Worm (Caenorhabditis elegans) whole organism, young adult: ENCODE measurements around the gene ptr-8.
A peak's percentile ranks its signal among the peaks of the same experiment; 100 is the strongest.

ENCODE experiments used
- B0019.2 ChIP-seq: fragments of 200-800 bp; sonication (Bioruptor generic); conservative IDR thresholded peaks from 2 replicates; pipeline ENCODE4 v1.3.6; 2022; ENCODE audit warnings: missing genetic modification reagents, missing genetic modification characterization, missing compliant biosample characterization
- B0035.1 ChIP-seq: sonication (generic microtip); optimal IDR thresholded peaks from 2 replicates; lab custom pipeline; 2016; ENCODE audit warnings: missing genetic modification characterization, mild to moderate bottlenecking, missing compliant biosample characterization, missing genotype, missing genetic modification reagents
- C06A6.2 ChIP-seq: fragments of 200-800 bp; sonication (Bioruptor generic); conservative IDR thresholded peaks from 2 replicates; pipeline ENCODE4 v1.3.6; 2022; ENCODE audit warnings: missing genetic modification characterization, missing compliant biosample characterization
- C17E4.6 ChIP-seq: fragments of 200-800 bp; sonication (Bioruptor generic); IDR thresholded peaks from 2 replicates; pipeline ENCODE4 v1.3.6; 2022; ENCODE audit warnings: missing genetic modification reagents, missing genetic modification characterization, missing compliant biosample characterization
- F39B2.1 ChIP-seq: fragments of 200-800 bp; sonication (Bioruptor generic); IDR thresholded peaks from 2 replicates; pipeline ENCODE4 v1.3.6; 2022; ENCODE audit warnings: missing genetic modification reagents, missing genetic modification characterization, missing compliant biosample characterization
- F49E8.2 ChIP-seq: sonication (generic microtip); optimal IDR thresholded peaks from 3 replicates; lab custom pipeline; 2017; ENCODE audit warnings: missing genetic modification characterization, mild to moderate bottlenecking, missing compliant biosample characterization, antibody characterized with exemption, moderate library complexity; ENCODE audit not compliant: insufficient read depth
- F57C9.4 ChIP-seq: sonication (generic microtip); optimal IDR thresholded peaks from 2 replicates; lab custom pipeline; 2017; ENCODE audit warnings: mild to moderate bottlenecking, missing genetic modification characterization, missing compliant biosample characterization
- K11D2.4 ChIP-seq: fragments of 200-800 bp; sonication (Bioruptor generic); IDR thresholded peaks from 2 replicates; pipeline ENCODE4 v1.3.6; 2022; ENCODE audit warnings: missing genetic modification reagents, missing genetic modification characterization, missing compliant biosample characterization
- T07F8.4 ChIP-seq: sonication (generic microtip); optimal IDR thresholded peaks from 2 replicates; lab custom pipeline; 2016; ENCODE audit warnings: mild to moderate bottlenecking, missing genetic modification characterization, moderate library complexity, missing compliant biosample characterization
- Y53F4B.3 ChIP-seq: fragments of 200-800 bp; sonication (Bioruptor generic); IDR thresholded peaks from 2 replicates; pipeline ENCODE4 v1.3.6; 2022; ENCODE audit warnings: missing genetic modification reagents, missing genetic modification characterization, missing compliant biosample characterization
- Y56A3A.18 ChIP-seq: fragments of 200-800 bp; sonication (Bioruptor generic); IDR thresholded peaks from 2 replicates; pipeline ENCODE4 v1.3.6; 2022; ENCODE audit warnings: missing genetic modification reagents, missing genetic modification characterization, missing compliant biosample characterization
- Y95B8A.8 ChIP-seq: fragments of 200-800 bp; sonication (Bioruptor generic); IDR thresholded peaks from 2 replicates; pipeline ENCODE4 v1.3.6; 2022; ENCODE audit warnings: missing genetic modification reagents, missing genetic modification characterization, missing compliant biosample characterization
- ama-1 ChIP-seq, 3 experiments: fragments of 150-350 bp in 1 of 3; sonication (generic microtip) in 2 of 3; optimal IDR thresholded peaks; 2 replicates each; lab custom pipeline; 2014 to 2018; ENCODE audit warnings: missing biosample characterization in 2 of 3, missing genetic modification characterization in 2 of 3, missing genetic modification reagents in 2 of 3
- aptf-2 ChIP-seq: fragments of 200-800 bp; sonication (Bioruptor generic); conservative IDR thresholded peaks from 2 replicates; pipeline ENCODE4 v1.3.6; 2022; ENCODE audit warnings: missing genetic modification reagents, missing genetic modification characterization, missing compliant biosample characterization
- aptf-3 ChIP-seq: fragments of 200-800 bp; sonication (Bioruptor generic); IDR thresholded peaks from 2 replicates; pipeline ENCODE4 v1.3.6; 2022; ENCODE audit warnings: missing genetic modification characterization, missing compliant biosample characterization
- attf-5 ChIP-seq: fragments of 200-800 bp; sonication (Bioruptor generic); optimal IDR thresholded peaks from 2 replicates; lab custom pipeline; 2018; ENCODE audit warnings: mild to moderate bottlenecking, missing genetic modification characterization, missing compliant biosample characterization
- attf-6 ChIP-seq: fragments of 200-800 bp; sonication (Bioruptor generic); IDR thresholded peaks from 2 replicates; pipeline ENCODE4 v1.3.6; 2022; ENCODE audit warnings: missing genetic modification reagents, missing genetic modification characterization, missing compliant biosample characterization
- ceh-58 ChIP-seq: fragments of 200-800 bp; sonication (Bioruptor generic); IDR thresholded peaks from 2 replicates; pipeline ENCODE4 v1.3.6; 2022; ENCODE audit warnings: missing genetic modification characterization, missing compliant biosample characterization
- ceh-79 ChIP-seq: sonication (generic microtip); optimal IDR thresholded peaks from 2 replicates; lab custom pipeline; 2017; ENCODE audit warnings: mild to moderate bottlenecking, missing genetic modification characterization, missing compliant biosample characterization
- chd-7 ChIP-seq: sonication (generic microtip); optimal IDR thresholded peaks from 2 replicates; lab custom pipeline; 2016; ENCODE audit warnings: mild to moderate bottlenecking, missing genetic modification characterization, moderate library complexity, missing compliant biosample characterization
- dpff-1 ChIP-seq: sonication (generic microtip); optimal IDR thresholded peaks from 2 replicates; lab custom pipeline; 2017; ENCODE audit warnings: mild to moderate bottlenecking, missing genetic modification characterization, missing compliant biosample characterization
- ekl-4 ChIP-seq: fragments of 200-800 bp; sonication (Bioruptor generic); IDR thresholded peaks from 2 replicates; pipeline ENCODE4 v1.3.6; 2022; ENCODE audit warnings: missing genetic modification reagents, missing genetic modification characterization, missing compliant biosample characterization
- gei-17 ChIP-seq: fragments of 200-800 bp; sonication (Bioruptor generic); optimal IDR thresholded peaks from 2 replicates; lab custom pipeline; 2018; ENCODE audit warnings: mild to moderate bottlenecking, missing genetic modification characterization, missing compliant biosample characterization
- hsf-1 ChIP-seq: fragments of 200-800 bp; sonication (Bioruptor generic); IDR thresholded peaks from 2 replicates; pipeline ENCODE4 v1.3.6; 2022; ENCODE audit warnings: missing genetic modification reagents, missing genetic modification characterization, missing compliant biosample characterization
- lag-1 ChIP-seq: fragments of 200-800 bp; sonication (Bioruptor generic); IDR thresholded peaks from 2 replicates; pipeline ENCODE4 v1.3.6; 2022; ENCODE audit warnings: missing genetic modification reagents, missing genetic modification characterization, missing compliant biosample characterization
- lin-54 ChIP-seq: fragments of 200-800 bp; sonication (Bioruptor generic); optimal IDR thresholded peaks from 2 replicates; lab custom pipeline; 2018; ENCODE audit warnings: mild to moderate bottlenecking, missing genetic modification characterization, missing compliant biosample characterization
- lsl-1 ChIP-seq: fragments of 200-800 bp; sonication (Bioruptor generic); optimal IDR thresholded peaks from 2 replicates; lab custom pipeline; 2018; ENCODE audit warnings: mild to moderate bottlenecking, missing genetic modification characterization, moderate library complexity, missing compliant biosample characterization
- lsy-27 ChIP-seq: sonication (generic microtip); optimal IDR thresholded peaks from 2 replicates; lab custom pipeline; 2017; ENCODE audit warnings: missing genetic modification characterization, mild to moderate bottlenecking, missing compliant biosample characterization, antibody characterized with exemption, missing genotype, borderline replicate concordance; ENCODE audit not compliant: insufficient read depth
- madf-8 ChIP-seq: fragments of 200-800 bp; sonication (Bioruptor generic); conservative IDR thresholded peaks from 2 replicates; pipeline ENCODE4 v1.3.6; 2022; ENCODE audit warnings: missing genetic modification reagents, missing genetic modification characterization, missing compliant biosample characterization
- mxl-1 ChIP-seq: sonication (generic microtip); optimal IDR thresholded peaks from 2 replicates; lab custom pipeline; 2016; ENCODE audit warnings: missing genetic modification characterization, missing compliant biosample characterization
- nhr-179 ChIP-seq: sonication (generic microtip); optimal IDR thresholded peaks from 2 replicates; lab custom pipeline; 2016; ENCODE audit warnings: mild to moderate bottlenecking, missing genetic modification characterization, missing compliant biosample characterization
- nhr-27 ChIP-seq: fragments of 200-800 bp; sonication (Bioruptor generic); optimal IDR thresholded peaks from 2 replicates; lab custom pipeline; 2018; ENCODE audit warnings: mild to moderate bottlenecking, missing genetic modification characterization, moderate library complexity, missing compliant biosample characterization
- pbrm-1 ChIP-seq: fragments of 200-800 bp; sonication (Bioruptor generic); IDR thresholded peaks from 2 replicates; pipeline ENCODE4 v1.3.6; 2022; ENCODE audit warnings: missing genetic modification reagents, missing genetic modification characterization, missing compliant biosample characterization
- rpc-1 ChIP-seq, 2 experiments: fragments of 150-350 bp in 1 of 2; sonication (generic microtip) in 1 of 2; optimal IDR thresholded peaks; 2 replicates each; lab custom pipeline; 2014 to 2018; ENCODE audit warnings: missing biosample characterization in 1 of 2, missing genetic modification characterization in 1 of 2, missing genetic modification reagents in 1 of 2, missing genotype in 1 of 2
- sdz-38 ChIP-seq: sonication (generic microtip); optimal IDR thresholded peaks from 2 replicates; lab custom pipeline; 2016; ENCODE audit warnings: missing genotype, missing genetic modification characterization, missing compliant biosample characterization
- snpc-3.4 ChIP-seq: sonication (generic microtip); optimal IDR thresholded peaks from 2 replicates; lab custom pipeline; 2017; ENCODE audit warnings: missing genetic modification characterization, mild to moderate bottlenecking, missing compliant biosample characterization, antibody characterized with exemption, moderate library complexity, missing genotype, missing genetic modification reagents
- somi-1 ChIP-seq: fragments of 200-800 bp; sonication (Bioruptor generic); optimal IDR thresholded peaks from 2 replicates; lab custom pipeline; 2018; ENCODE audit warnings: mild to moderate bottlenecking, missing genetic modification characterization, missing compliant biosample characterization
- tbp1 ChIP-seq: fragments of 200-800 bp; sonication (Bioruptor generic); optimal IDR thresholded peaks from 2 replicates; lab custom pipeline; 2018; ENCODE audit warnings: mild to moderate bottlenecking, missing genetic modification characterization, missing compliant biosample characterization
- tlf-1 ChIP-seq: fragments of 200-800 bp; sonication (Bioruptor generic); optimal IDR thresholded peaks from 2 replicates; lab custom pipeline; 2018; ENCODE audit warnings: mild to moderate bottlenecking, missing genetic modification characterization, missing compliant biosample characterization
- zfh-2 ChIP-seq: fragments of 200-800 bp; sonication (Bioruptor generic); conservative IDR thresholded peaks from 2 replicates; pipeline ENCODE4 v1.3.6; 2022; ENCODE audit warnings: missing genetic modification reagents, missing genetic modification characterization, missing compliant biosample characterization
- ztf-18 ChIP-seq: sonication (generic microtip); optimal IDR thresholded peaks from 2 replicates; lab custom pipeline; 2016; ENCODE audit warnings: missing genotype, mild to moderate bottlenecking, missing genetic modification characterization, missing compliant biosample characterization
- ztf-22 ChIP-seq: fragments of 200-800 bp; sonication (Bioruptor generic); optimal IDR thresholded peaks from 2 replicates; lab custom pipeline; 2018; ENCODE audit warnings: mild to moderate bottlenecking, missing genetic modification characterization, moderate library complexity, missing compliant biosample characterization
- ztf-25 ChIP-seq: fragments of 200-800 bp; sonication (Bioruptor generic); IDR thresholded peaks from 2 replicates; pipeline ENCODE4 v1.3.6; 2022; ENCODE audit warnings: missing genetic modification reagents, missing genetic modification characterization, missing compliant biosample characterization
- ztf-3 ChIP-seq: fragments of 200-800 bp; sonication (Bioruptor generic); optimal IDR thresholded peaks from 2 replicates; lab custom pipeline; 2018; ENCODE audit warnings: mild to moderate bottlenecking, missing genetic modification characterization, missing compliant biosample characterization

ptr-8 gene

DNA sequence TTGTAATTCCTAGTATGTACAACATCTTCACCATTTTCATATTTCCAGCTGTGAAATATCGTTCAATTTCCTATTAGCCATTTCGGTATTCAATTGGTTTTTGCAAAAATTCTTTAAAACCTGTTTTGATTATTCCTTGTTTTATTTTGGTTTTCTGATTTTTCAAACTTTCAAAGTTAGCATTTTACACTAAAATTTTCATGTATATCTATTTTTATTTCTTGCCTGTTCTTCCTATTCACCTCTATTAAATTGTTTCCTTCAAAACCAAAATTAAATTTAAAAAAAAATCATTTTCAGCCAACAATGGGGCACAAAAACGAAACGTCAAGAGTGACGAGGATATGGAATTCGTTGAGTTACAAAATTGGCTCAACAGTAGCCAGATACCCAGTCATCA is at the start of gene ptr-8:
Gene ptr-8, plus strand, starts transcription at position 301 of the 400 bp plus-strand sequence.
- TF ChIP-seq mxl-1 (tag; lab: Kevin White, UChicago): no peak
- TF ChIP-seq B0019.2: no peak
- TF ChIP-seq Y95B8A.8 (GFP tag; lab: Robert Waterston, UW): no peak
- TF ChIP-seq ekl-4 (GFP tag; lab: Robert Waterston, UW): no peak
- TF ChIP-seq lin-54: no peak
- TF ChIP-seq ztf-22 (GFP tag; lab: Kevin White, UChicago): no peak
- no peak for TF ChIP-seq F57C9.4 (tag; lab: Kevin White, UChicago)
- TF ChIP-seq ztf-25 (GFP tag; lab: Robert Waterston, UW): no peak
- no peak for TF ChIP-seq ama-1 (optimal IDR thresholded peaks at IDR 0.05; lab: Kevin White, UChicago)
- no peak for TF ChIP-seq ama-1 (GFP tag; optimal IDR thresholded peaks at IDR 0.05; lab: Kevin White, UChicago)
- TF ChIP-seq Y56A3A.18 (GFP tag; lab: Robert Waterston, UW): no peak
- no peak for TF ChIP-seq Y53F4B.3 (GFP tag; lab: Robert Waterston, UW)
- no peak for TF ChIP-seq T07F8.4 (tag; lab: Kevin White, UChicago)
- no peak for TF ChIP-seq dpff-1 (tag; lab: Kevin White, UChicago)
- TF ChIP-seq somi-1 (GFP tag; lab: Kevin White, UChicago): no peak
- TF ChIP-seq tlf-1 (GFP tag; lab: Kevin White, UChicago): no peak

DNA sequence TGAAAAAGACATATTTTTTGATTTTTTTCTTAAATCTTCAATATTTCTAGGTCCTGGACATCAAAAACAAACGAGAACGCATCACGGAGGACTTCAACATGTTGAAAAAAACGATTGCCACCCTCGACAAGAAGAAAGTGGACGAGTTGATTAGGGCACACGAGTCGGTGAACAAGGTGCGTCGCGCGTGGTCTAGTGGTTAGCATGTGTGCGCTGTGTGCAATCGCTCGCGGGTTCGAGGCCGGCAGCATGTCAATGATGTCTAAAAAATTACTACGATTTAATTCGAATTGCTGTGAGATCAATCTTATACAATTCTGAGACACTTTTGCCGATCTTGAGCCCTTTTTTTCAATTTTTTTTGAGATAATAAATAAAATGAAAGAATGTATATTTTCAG is 49.0 kb upstream of the ptr-8 start:
- TF ChIP-seq attf-5 (GFP tag; lab: Kevin White, UChicago) (peak; percentile 82), nhr-27 (tag; lab: Kevin White, UChicago) (no peak), Y53F4B.3 (GFP tag; lab: Robert Waterston, UW) (no peak), ztf-3 (GFP tag; lab: Kevin White, UChicago) (peak; percentile 18), zfh-2 (GFP tag; lab: Robert Waterston, UW) (peak; percentile 64), tbp1 (GFP tag; lab: Kevin White, UChicago) (peak; percentile 99), hsf-1 (GFP tag; lab: Robert Waterston, UW) (0 out of 2 replicates have a peak, but pooled peaks have one; percentile 25), ceh-58 (no peak), ekl-4 (GFP tag; lab: Robert Waterston, UW) (peak; percentile 83), C06A6.2 (GFP tag; lab: Robert Waterston, UW) (0 out of 2 replicates have a peak, but pooled peaks have one; percentile 36), ceh-79 (tag; lab: Kevin White, UChicago) (peak; percentile 84), Y56A3A.18 (GFP tag; lab: Robert Waterston, UW) (0 out of 2 replicates have a peak, but pooled peaks have one; percentile 61), sdz-38 (tag; lab: Kevin White, UChicago) (no peak), attf-6 (GFP tag; lab: Robert Waterston, UW) (peak; percentile 34; the same call in 1 of the 2 replicates), lag-1 (GFP tag; lab: Robert Waterston, UW) (no peak), F49E8.2 (peak; percentile 34), rpc-1 (optimal IDR thresholded peaks at IDR 0.05; lab: Kevin White, UChicago) (peak; percentile 87), rpc-1 (tag; optimal IDR thresholded peaks at IDR 0.05; lab: Kevin White, UChicago) (peak; percentile 87), somi-1 (GFP tag; lab: Kevin White, UChicago) (peak; percentile 63), madf-8 (GFP tag; lab: Robert Waterston, UW) (peak; percentile 45), K11D2.4 (peak; percentile 64; the same call in 1 of the 2 replicates), F39B2.1 (GFP tag; lab: Robert Waterston, UW) (no peak), C17E4.6 (GFP tag; lab: Robert Waterston, UW) (peak; percentile 76), dpff-1 (tag; lab: Kevin White, UChicago) (no peak), nhr-179 (tag; lab: Kevin White, UChicago) (no peak), snpc-3.4 (tag; lab: Kevin White, UChicago) (peak; percentile 75), chd-7 (tag; lab: Kevin White, UChicago) (peak; percentile 84), aptf-3 (peak; percentile 61; the same call in 1 of the 2 replicates), pbrm-1 (GFP tag; lab: Robert Waterston, UW) (peak; percentile 49; the same call in 1 of the 2 replicates), lsl-1 (GFP tag; lab: Kevin White, UChicago) (peak; percentile 67), lin-54 (peak; percentile 81), ama-1 (optimal IDR thresholded peaks at IDR 0.05; lab: Kevin White, UChicago) (no peak), ama-1 (GFP tag; optimal IDR thresholded peaks at IDR 0.05; lab: Kevin White, UChicago) (peak; percentile 62 to 67), gei-17 (no peak), B0035.1 (tag; lab: Kevin White, UChicago) (peak; percentile 48), aptf-2 (no peak), lsy-27 (tag; lab: Kevin White, UChicago) (peak; percentile 79), ztf-18 (peak; percentile 79)
